Fruit fly (Drosophila melanogaster): ENCODE data around the gene CG15337.

The CG15337 gene

dm6 chrX:8206561-8206960, 46.7 kb downstream of the CG15337 start:
- TF ChIP-seq h (optimal IDR thresholded peaks at IDR 0.05), result no peak
- TF ChIP-seq Sin3A (optimal IDR thresholded peaks at IDR 0.05), result no peak
- TF ChIP-seq ttk (optimal IDR thresholded peaks at IDR 0.05), result no peak
- no peak for TF ChIP-seq Myc (optimal IDR thresholded peaks at IDR 0.05)
- TF ChIP-seq insv (optimal IDR thresholded peaks at IDR 0.05), result no peak
- TF ChIP-seq psq (optimal IDR thresholded peaks at IDR 0.05), result no peak

dm6 chrX:8207054-8207453, 47.2 kb downstream of the CG15337 start:
- TF ChIP-seq psq (optimal IDR thresholded peaks at IDR 0.05) (no peak), Sin3A (optimal IDR thresholded peaks at IDR 0.05) (no peak), Myc (optimal IDR thresholded peaks at IDR 0.05) (no peak), insv (optimal IDR thresholded peaks at IDR 0.05) (no peak), h (optimal IDR thresholded peaks at IDR 0.05) (no peak), ttk (optimal IDR thresholded peaks at IDR 0.05) (no peak)

dm6 chrX:8210632-8211031, 50.8 kb downstream of the CG15337 start:
- TF ChIP-seq psq (optimal IDR thresholded peaks at IDR 0.05) (no peak), h (optimal IDR thresholded peaks at IDR 0.05) (no peak)
